Fruit fly (Drosophila melanogaster) whole organism, pupa: Measurements from ENCODE around the gene CG7692.

Source experiments
- CG10348 ChIP-seq: fragments of 200-800 bp; sonication (Bioruptor generic); IDR thresholded peaks from 2 replicates; pipeline ENCODE4 v1.3.6; 2022; ENCODE audit warnings: missing biosample characterization, missing genetic modification characterization
- CG12605 ChIP-seq: fragments of 200-800 bp; sonication (Bioruptor generic); IDR thresholded peaks from 2 replicates; pipeline ENCODE4 v1.3.6; 2022; ENCODE audit warnings: missing biosample characterization, missing genetic modification characterization
- CG14655 ChIP-seq: fragments of 200-800 bp; sonication (Bioruptor generic); optimal IDR thresholded peaks from 3 replicates; lab custom pipeline; 2017; ENCODE audit warnings: mild to moderate bottlenecking, missing biosample characterization, missing genetic modification reagents, missing genetic modification characterization
- CG15710 ChIP-seq: fragments of 200-800 bp; sonication (Bioruptor generic); optimal IDR thresholded peaks from 2 replicates; lab custom pipeline; 2018; ENCODE audit warnings: missing biosample characterization, mild to moderate bottlenecking, missing genetic modification characterization, moderate library complexity
- CG17806 ChIP-seq: fragments of 200-800 bp; sonication (Bioruptor generic); optimal IDR thresholded peaks from 2 replicates; lab custom pipeline; 2018; ENCODE audit warnings: missing biosample characterization, mild to moderate bottlenecking, missing genetic modification characterization, moderate library complexity
- CG34367 ChIP-seq: fragments of 200-800 bp; sonication (Bioruptor generic); optimal IDR thresholded peaks from 2 replicates; lab custom pipeline; 2018; ENCODE audit warnings: missing biosample characterization, mild to moderate bottlenecking, missing genetic modification characterization
- CG4496 ChIP-seq: fragments of 200-800 bp; sonication (Bioruptor generic); IDR thresholded peaks from 3 replicates; pipeline ENCODE4 v1.3.6; 2022; ENCODE audit warnings: missing biosample characterization, missing genetic modification characterization
- CG8159 ChIP-seq: fragments of 200-800 bp; sonication (Bioruptor generic); optimal IDR thresholded peaks from 3 replicates; lab custom pipeline; 2018; ENCODE audit warnings: missing biosample characterization, mild to moderate bottlenecking, missing genetic modification characterization, moderate library complexity
- D1 ChIP-seq: fragments of 200-800 bp; sonication (Bioruptor generic); optimal IDR thresholded peaks from 2 replicates; lab custom pipeline; 2018; ENCODE audit warnings: missing biosample characterization, mild to moderate bottlenecking, missing genetic modification characterization, moderate library complexity
- EcR ChIP-seq: fragments of 200-800 bp; sonication (Bioruptor generic); optimal IDR thresholded peaks from 3 replicates; lab custom pipeline; 2019; ENCODE audit warnings: missing biosample characterization, missing genetic modification characterization, mild to moderate bottlenecking, moderate library complexity, missing genetic modification reagents
- Ets98B ChIP-seq: fragments of 200-800 bp; sonication (Bioruptor generic); IDR thresholded peaks from 2 replicates; pipeline ENCODE4 v1.3.6; 2022; ENCODE audit warnings: missing biosample characterization, missing genetic modification characterization
- Pif1A ChIP-seq: fragments of 200-800 bp; sonication (Bioruptor generic); optimal IDR thresholded peaks from 3 replicates; lab custom pipeline; 2016; ENCODE audit warnings: missing biosample characterization, missing genetic modification characterization
- fd96Ca ChIP-seq: fragments of 200-800 bp; sonication (Bioruptor generic); IDR thresholded peaks from 3 replicates; pipeline ENCODE4 v1.3.6; 2022; ENCODE audit warnings: missing biosample characterization, missing genetic modification characterization
- gl ChIP-seq: fragments of 200-800 bp; sonication (Bioruptor generic); optimal IDR thresholded peaks from 2 replicates; lab custom pipeline; 2018; ENCODE audit warnings: missing biosample characterization, mild to moderate bottlenecking, missing genetic modification characterization

DNA sequence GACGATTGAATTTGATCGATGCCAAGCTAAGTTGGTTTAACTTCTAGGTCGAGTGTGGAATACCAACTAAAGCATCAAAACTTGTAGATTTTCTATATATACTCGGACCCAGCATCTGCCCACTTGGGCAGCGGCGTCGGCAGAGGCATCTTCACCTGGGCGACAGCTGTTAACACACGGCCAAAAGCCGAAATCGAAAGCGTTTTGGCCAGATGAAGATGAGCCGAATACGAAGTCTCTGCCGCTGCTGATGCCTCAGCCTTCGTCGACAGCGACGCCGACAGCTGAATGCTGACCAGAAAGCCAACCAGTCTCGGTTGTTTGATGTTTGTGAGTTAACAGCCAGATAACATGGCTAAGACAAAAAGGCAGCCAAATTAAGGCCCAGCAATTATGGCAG lies 37.3 kb downstream of the CG7692 start, which contains the start of gene CG13731:
- TF ChIP-seq gl (no peak), CG4496 (GFP tag; lab: Robert Waterston, UW) (no peak), D1 (no peak), CG8159 (tag; lab: Kevin White, UChicago) (no peak), CG15710 (tag; lab: Kevin White, UChicago) (no peak), CG34367 (tag; lab: Kevin White, UChicago) (no peak), Ets98B (GFP tag; lab: Robert Waterston, UW) (no peak), CG12605 (GFP tag; lab: Robert Waterston, UW) (no peak), CG17806 (tag; lab: Kevin White, UChicago) (no peak), Pif1A (GFP tag; lab: Kevin White, UChicago) (no peak), fd96Ca (GFP tag; lab: Robert Waterston, UW) (no peak), CG14655 (GFP tag; lab: Kevin White, UChicago) (no peak), EcR (no peak), CG10348 (no peak)
